Worm (Caenorhabditis elegans): ENCODE data around the gene sedl-1.
A peak's percentile ranks its signal among the peaks of the same experiment; 100 is the strongest.

The sedl-1 gene

ce11 chrX:1450352-1450818 is 10.3 kb upstream of the sedl-1 start, which contains the start of gene W05H7.1:
Gene W05H7.1, plus strand, starts transcription at chrX:1450768.
- TF ChIP-seq jun-1 (tag; optimal IDR thresholded peaks at IDR 0.05) (no peak), fos-1 (tag; optimal IDR thresholded peaks at IDR 0.05) (no peak), grh-1 (GFP tag; IDR thresholded peaks at IDR 0.05) (no peak), nhr-20 (tag; optimal IDR thresholded peaks at IDR 0.05) (peak; percentile 48), xbp-1 (tag; optimal IDR thresholded peaks at IDR 0.05) (peak; percentile 9), ztf-4 (tag; optimal IDR thresholded peaks at IDR 0.05) (no peak), mab-9 (GFP tag; IDR thresholded peaks at IDR 0.05) (no peak), nhr-85 (tag) (no peak), zag-1 (tag; optimal IDR thresholded peaks at IDR 0.05) (no peak), nhr-28 (tag; optimal IDR thresholded peaks at IDR 0.05) (no peak), mep-1 (tag; optimal IDR thresholded peaks at IDR 0.05) (peak; percentile 53), C16A3.4 (tag; optimal IDR thresholded peaks at IDR 0.05) (peak; percentile 67), tbx-2 (tag; optimal IDR thresholded peaks at IDR 0.05) (no peak), rnt-1 (tag; optimal IDR thresholded peaks at IDR 0.05) (peak; percentile 31), unc-86 (tag; optimal IDR thresholded peaks at IDR 0.05) (peak; percentile 51), swsn-7 (tag; optimal IDR thresholded peaks at IDR 0.05) (peak; percentile 41), snu-23 (GFP tag; optimal IDR thresholded peaks at IDR 0.05) (peak; percentile 67), hlh-17 (GFP tag; optimal IDR thresholded peaks at IDR 0.05; ENCODE audit: borderline replicate concordance) (no peak), nhr-19 (GFP tag; conservative IDR thresholded peaks at IDR 0.05) (0 out of 2 replicates have a peak, but pooled peaks have one; percentile 8), ceh-82 (tag; optimal IDR thresholded peaks at IDR 0.05) (peak in 2 of 3 experiments; percentile 19 to 22), fkh-4 (tag; optimal IDR thresholded peaks at IDR 0.05; ENCODE audit: borderline replicate concordance) (no peak), C34B4.2 (tag; optimal IDR thresholded peaks at IDR 0.05) (no peak), skn-1 (tag; optimal IDR thresholded peaks at IDR 0.05) (peak; percentile 62), lin-14 (GFP tag; optimal IDR thresholded peaks at IDR 0.05) (peak; percentile 49), ceh-63 (GFP tag; optimal IDR thresholded peaks at IDR 0.05) (no peak), hlh-4 (tag; optimal IDR thresholded peaks at IDR 0.05) (no peak), egl-27 (tag; optimal IDR thresholded peaks at IDR 0.05) (no peak), unc-30 (tag; optimal IDR thresholded peaks at IDR 0.05) (no peak), blmp-1 (tag; optimal IDR thresholded peaks at IDR 0.05) (peak; percentile 29), hpl-2 (GFP tag; optimal IDR thresholded peaks at IDR 0.05) (no peak), lsy-2 (tag; optimal IDR thresholded peaks at IDR 0.05) (peak in 1 of 2 experiments; percentile 59), lir-3 (tag; optimal IDR thresholded peaks at IDR 0.05; ENCODE audit: poor library complexity) (no peak), Y116A8C.19 (tag; optimal IDR thresholded peaks at IDR 0.05; ENCODE audit: borderline replicate concordance) (no peak), sptf-1 (tag; optimal IDR thresholded peaks at IDR 0.05) (no peak), nhr-71 (tag; optimal IDR thresholded peaks at IDR 0.05) (peak; percentile 46), dpl-1 (GFP tag; optimal IDR thresholded peaks at IDR 0.05) (peak in 2 of 3 experiments; percentile 12 to 13), pag-3 (tag; optimal IDR thresholded peaks at IDR 0.05; ENCODE audit: borderline replicate concordance, insufficient read depth) (no peak), lin-35 (GFP tag; optimal IDR thresholded peaks at IDR 0.05) (peak; percentile 16 to 50), irx-1 (tag; optimal IDR thresholded peaks at IDR 0.05) (peak; percentile 2), nhr-47 (tag; optimal IDR thresholded peaks at IDR 0.05) (peak; percentile 32), fkh-8 (tag; optimal IDR thresholded peaks at IDR 0.05) (peak; percentile 36), lin-13 (GFP tag; optimal IDR thresholded peaks at IDR 0.05) (no peak), mdl-1 (tag; optimal IDR thresholded peaks at IDR 0.05) (peak in 1 of 2 experiments; percentile 38), ztf-11 (tag; optimal IDR thresholded peaks at IDR 0.05) (no peak), efl-1 (optimal IDR thresholded peaks at IDR 0.05) (peak in 1 of 2 experiments; percentile 43), efl-1 (GFP tag; optimal IDR thresholded peaks at IDR 0.05 in 1 of 2) (no peak), aha-1 (tag; optimal IDR thresholded peaks at IDR 0.05) (no peak)
